Fruit fly (Drosophila melanogaster) whole organism, wandering third instar larva: ENCODE data around the gene TwdlN.

Experiments used
- CG32264 ChIP-seq: fragments of 200-800 bp; sonication (Bioruptor generic); optimal IDR thresholded peaks from 2 replicates; lab custom pipeline; 2016; ENCODE audit warnings: missing biosample characterization, missing genetic modification characterization
- CrebA ChIP-seq: fragments of 200-800 bp; sonication (Bioruptor generic); optimal IDR thresholded peaks from 2 replicates; lab custom pipeline; 2016; ENCODE audit warnings: missing biosample characterization, mild to moderate bottlenecking, missing genetic modification characterization, borderline replicate concordance
- Dfd ChIP-seq: fragments of >200 bp; optimal IDR thresholded peaks from 2 replicates; lab custom pipeline; 2017; ENCODE audit warnings: missing biosample characterization, missing genetic modification characterization
- GATAd ChIP-seq: sonication (Bioruptor generic); optimal IDR thresholded peaks from 2 replicates; lab custom pipeline; 2016; ENCODE audit warnings: missing biosample characterization, missing genetic modification characterization
- Hr78 ChIP-seq: fragments of >200 bp; optimal IDR thresholded peaks from 2 replicates; lab custom pipeline; 2017; ENCODE audit warnings: missing biosample characterization, missing genetic modification characterization
- Hr83 ChIP-seq: fragments of 200-300 bp; sonication (Bioruptor generic); optimal IDR thresholded peaks from 2 replicates; lab custom pipeline; 2016; ENCODE audit warnings: missing biosample characterization, mild to moderate bottlenecking, missing genetic modification characterization, moderate library complexity; ENCODE audit not compliant: poor library complexity, severe bottlenecking
- Jra ChIP-seq: sonication (Bioruptor generic); optimal IDR thresholded peaks from 2 replicates; lab custom pipeline; 2016; ENCODE audit warnings: missing biosample characterization, missing genetic modification characterization
- N ChIP-seq: fragments of >200 bp; optimal IDR thresholded peaks from 2 replicates; lab custom pipeline; 2018; ENCODE audit warnings: missing biosample characterization, missing external identifiers, missing genetic modification characterization
- Rel ChIP-seq, 2 experiments: fragments of 200-800 bp; sonication (Bioruptor generic) in 1 of 2; optimal IDR thresholded peaks; 2 replicates in 1 of 2; 3 replicates in 1 of 2; lab custom pipeline; 2016 to 2019; ENCODE audit warnings: mild to moderate bottlenecking in 2 of 2, missing biosample characterization in 2 of 2, missing genetic modification characterization in 2 of 2, moderate library complexity in 1 of 2
- Vsx2 ChIP-seq: fragments of 200-300, 225-300 bp; sonication (Bioruptor generic); optimal IDR thresholded peaks from 2 replicates; lab custom pipeline; 2018; ENCODE audit warnings: missing biosample characterization, missing genetic modification characterization; ENCODE audit not compliant: partially characterized antibody
- dl ChIP-seq, 2 experiments: fragments of 175-275, 200-275 bp in 1 of 2; fragments of 200-275 bp in 1 of 2; sonication (Bioruptor generic); optimal IDR thresholded peaks; lab custom pipeline; 2018; ENCODE audit warnings: mild to moderate bottlenecking in 2 of 2, missing biosample characterization in 2 of 2, missing genetic modification characterization in 2 of 2, moderate library complexity in 2 of 2; ENCODE audit not compliant: partially characterized antibody in 2 of 2, insufficient read depth in 1 of 2
- dmrt93B ChIP-seq: fragments of 200-800 bp; sonication (Bioruptor generic); optimal IDR thresholded peaks from 2 replicates; lab custom pipeline; 2018; ENCODE audit warnings: missing biosample characterization, mild to moderate bottlenecking, missing genetic modification characterization
- ey ChIP-seq: fragments of 200-800 bp; sonication (Bioruptor generic); optimal IDR thresholded peaks from 2 replicates; lab custom pipeline; 2016; ENCODE audit warnings: missing biosample characterization, missing genetic modification characterization
- foxo ChIP-seq, 2 experiments: fragments of 200-800 bp; sonication (Bioruptor generic); optimal IDR thresholded peaks; 2 replicates in 1 of 2; 3 replicates in 1 of 2; lab custom pipeline; 2016 to 2017; ENCODE audit warnings: missing biosample characterization in 2 of 2, missing genetic modification characterization in 2 of 2
- fru ChIP-seq: fragments of 200-800 bp; sonication (Bioruptor generic); optimal IDR thresholded peaks from 3 replicates; lab custom pipeline; 2016; ENCODE audit warnings: missing biosample characterization, mild to moderate bottlenecking, missing genetic modification characterization
- jim ChIP-seq: fragments of 175-275, 200-325 bp; sonication (Bioruptor generic); optimal IDR thresholded peaks from 2 replicates; lab custom pipeline; 2016; ENCODE audit warnings: missing biosample characterization, mild to moderate bottlenecking, missing genetic modification characterization
- lola ChIP-seq: fragments of >200 bp; optimal IDR thresholded peaks from 2 replicates; lab custom pipeline; 2017; ENCODE audit warnings: missing biosample characterization, missing genetic modification characterization
- pan ChIP-seq: fragments of >200 bp; optimal IDR thresholded peaks from 2 replicates; lab custom pipeline; 2017
- psq ChIP-seq: fragments of 200-800 bp; sonication (Bioruptor generic); optimal IDR thresholded peaks from 3 replicates; lab custom pipeline; 2017; ENCODE audit warnings: missing biosample characterization, mild to moderate bottlenecking, missing genetic modification characterization, moderate library complexity
- sage ChIP-seq: fragments of 200-800 bp; sonication (Bioruptor generic); optimal IDR thresholded peaks from 2 replicates; lab custom pipeline; 2016; ENCODE audit warnings: missing biosample characterization, mild to moderate bottlenecking, missing genetic modification characterization
- sv ChIP-seq: fragments of 200-800 bp; sonication (Bioruptor generic); optimal IDR thresholded peaks from 3 replicates; lab custom pipeline; 2016; ENCODE audit warnings: missing biosample characterization, missing genetic modification characterization
- tai ChIP-seq: sonication (Bioruptor generic); optimal IDR thresholded peaks from 2 replicates; lab custom pipeline; 2016; ENCODE audit warnings: missing biosample characterization, missing genetic modification characterization
- usp ChIP-seq: fragments of >200 bp; optimal IDR thresholded peaks from 2 replicates; lab custom pipeline; 2017; ENCODE audit warnings: missing biosample characterization, missing genetic modification characterization
- woc ChIP-seq: sonication (Bioruptor generic); optimal IDR thresholded peaks from 2 replicates; lab custom pipeline; 2016; ENCODE audit warnings: missing biosample characterization, mild to moderate bottlenecking, missing genetic modification characterization

TwdlN gene

DNA sequence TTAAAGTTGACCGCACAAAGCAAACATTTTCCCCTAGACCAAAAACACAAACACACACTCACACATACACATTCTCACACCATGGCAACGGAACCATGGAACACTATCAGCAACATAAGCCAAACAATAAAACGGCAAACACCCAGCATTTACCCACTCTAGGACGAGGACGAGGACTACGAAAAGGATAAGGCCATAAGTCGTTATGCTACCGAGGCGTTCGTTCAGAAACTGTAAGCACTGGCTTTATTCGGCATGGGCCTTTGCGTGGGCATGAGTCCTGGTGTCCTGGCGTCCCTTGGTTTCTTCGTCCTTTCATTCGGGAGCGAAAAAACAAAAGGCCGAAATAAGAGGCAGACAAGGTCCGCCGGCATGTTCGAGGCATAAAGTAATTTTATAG, 38.6 kb downstream of the TwdlN start:
- TF ChIP-seq N (GFP tag; lab: Kevin White, UChicago) (no peak), fru (GFP tag; lab: Kevin White, UChicago) (no peak), Rel (GFP tag; optimal IDR thresholded peaks at IDR 0.05; lab: Kevin White, UChicago) (no peak), Rel (tag; optimal IDR thresholded peaks at IDR 0.05; lab: Kevin White, UChicago) (no peak), GATAd (GFP tag; lab: Kevin White, UChicago) (no peak), Vsx2 (no peak), Hr83 (GFP tag; lab: Kevin White, UChicago) (no peak), sv (GFP tag; lab: Kevin White, UChicago) (no peak), psq (GFP tag; lab: Kevin White, UChicago) (no peak), tai (GFP tag; lab: Kevin White, UChicago) (no peak), dl (GFP tag; optimal IDR thresholded peaks at IDR 0.05; lab: Kevin White, UChicago; ENCODE audit: insufficient read depth in 1 of 2, partially characterized antibody in 2 of 2) (no peak), Hr78 (GFP tag; lab: Kevin White, UChicago) (no peak), Dfd (GFP tag; lab: Kevin White, UChicago) (no peak), dmrt93B (GFP tag; lab: Kevin White, UChicago) (no peak), sage (GFP tag; lab: Kevin White, UChicago) (no peak), pan (no peak), usp (GFP tag; lab: Kevin White, UChicago) (no peak), woc (no peak), CrebA (GFP tag; lab: Kevin White, UChicago) (no peak), foxo (GFP tag; optimal IDR thresholded peaks at IDR 0.05; lab: Kevin White, UChicago) (no peak), ey (GFP tag; lab: Kevin White, UChicago) (no peak)

DNA sequence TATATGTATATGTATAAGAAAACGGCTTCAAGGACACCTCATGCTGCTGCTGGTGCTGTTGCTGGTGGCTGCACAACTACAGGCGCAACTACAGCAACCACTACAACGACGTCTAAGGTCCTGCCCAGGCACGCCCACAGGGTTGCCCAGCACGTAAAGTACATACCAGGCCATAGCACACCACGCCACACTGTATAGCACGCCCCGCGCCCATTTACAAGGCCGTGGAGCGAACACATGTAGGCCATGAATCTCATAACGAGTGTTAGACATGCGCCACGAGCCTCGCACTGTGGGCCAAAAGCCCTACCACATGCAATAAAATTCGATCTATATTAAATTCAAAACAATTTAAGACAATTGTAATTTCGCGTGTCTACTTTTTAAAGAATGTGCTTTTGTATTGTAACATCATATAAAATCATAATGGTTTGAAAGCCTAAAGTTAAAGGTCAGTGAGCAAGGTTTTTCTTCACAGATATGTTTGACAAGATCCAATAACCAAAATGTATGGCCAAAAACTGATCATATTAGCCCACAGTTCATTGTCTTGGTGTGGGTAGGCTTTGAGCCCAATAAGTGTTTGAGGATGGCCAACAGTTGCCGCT, 40.0 kb downstream of the TwdlN start:
- TF ChIP-seq pan = no peak
- TF ChIP-seq CG32264 (GFP tag; lab: Kevin White, UChicago) = no peak
- TF ChIP-seq Jra (GFP tag; lab: Kevin White, UChicago) = no peak

DNA sequence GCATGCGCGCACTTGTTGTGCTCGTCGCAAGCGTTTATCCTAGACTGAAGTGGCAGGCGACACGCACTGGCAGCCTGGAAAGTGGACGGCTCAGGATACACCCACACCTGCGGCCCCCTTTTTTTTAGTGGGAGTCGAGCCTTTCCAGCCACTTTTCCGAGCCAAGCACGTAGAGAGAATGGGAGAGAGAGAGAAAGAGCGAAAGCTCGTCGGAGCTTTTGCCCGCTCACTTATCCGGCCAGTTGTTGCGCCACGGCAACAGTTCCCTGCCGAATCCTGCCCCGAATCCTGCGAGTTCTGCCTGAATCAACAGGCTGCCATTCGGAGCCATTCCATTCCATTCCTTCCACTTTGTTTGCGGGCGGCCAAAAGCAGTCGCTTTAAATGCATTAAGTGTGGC, 50.3 kb downstream of the TwdlN start, which contains the start of gene beat-VII:
Gene beat-VII, minus strand, starts transcription at position 20 of the 400 bp plus-strand sequence.
- TF ChIP-seq Dfd (GFP tag; lab: Kevin White, UChicago) (no peak), lola (no peak), CrebA (GFP tag; lab: Kevin White, UChicago) (no peak), pan (no peak), dl (GFP tag; optimal IDR thresholded peaks at IDR 0.05; lab: Kevin White, UChicago; ENCODE audit: insufficient read depth in 1 of 2, partially characterized antibody in 2 of 2) (no peak), jim (GFP tag; lab: Kevin White, UChicago) (no peak)
